Fruit fly (Drosophila melanogaster): ENCODE data around the gene CG42558.

- TF ChIP-seq Sin3A (optimal IDR thresholded peaks at IDR 0.05): no peak
- TF ChIP-seq Myc (optimal IDR thresholded peaks at IDR 0.05): no peak
- no peak for TF ChIP-seq psq (optimal IDR thresholded peaks at IDR 0.05)
These were observed 38.7 kb upstream of the CG42558 start for dm6 chr3R:29894393-29894792.

All from Kc167 (cell line).